Fruit fly (Drosophila melanogaster) whole organism, embryonic: ENCODE measurements around the gene gammaTub37C.
A peak's percentile ranks its signal among the peaks of the same experiment; 100 is the strongest.

ENCODE experiments used
- Adf1 ChIP-seq: fragments of 200-800 bp; sonication (Bioruptor generic); IDR thresholded peaks from 2 replicates; pipeline ENCODE4 v1.3.6; 2022; ENCODE audit warnings: missing biosample characterization, missing genetic modification characterization
- Aef1 ChIP-seq: fragments of 200-800 bp; sonication (Bioruptor generic); IDR thresholded peaks from 3 replicates; pipeline ENCODE4 v1.3.6; 2022; ENCODE audit warnings: missing biosample characterization, missing genetic modification characterization
- CG10321 ChIP-seq: fragments of 200-800 bp; sonication (Bioruptor generic); IDR thresholded peaks from 2 replicates; pipeline ENCODE4 v1.3.6; 2022; ENCODE audit warnings: missing biosample characterization, missing genetic modification characterization
- CG11560 ChIP-seq: fragments of 200-800 bp; sonication (Bioruptor generic); IDR thresholded peaks from 3 replicates; pipeline ENCODE4 v1.3.6; 2022; ENCODE audit warnings: missing biosample characterization, missing genetic modification characterization
- CG11696 ChIP-seq: fragments of 200-800 bp; sonication (Bioruptor generic); IDR thresholded peaks from 2 replicates; pipeline ENCODE4 v1.3.6; 2022; ENCODE audit warnings: missing biosample characterization, missing genetic modification characterization
- CG12236 ChIP-seq: fragments of 200-800 bp; sonication (Bioruptor generic); optimal IDR thresholded peaks from 2 replicates; lab custom pipeline; 2016; ENCODE audit warnings: missing biosample characterization, missing genetic modification characterization
- CG14710 ChIP-seq: fragments of 200-800 bp; sonication (Bioruptor generic); optimal IDR thresholded peaks from 3 replicates; lab custom pipeline; 2019; ENCODE audit warnings: missing biosample characterization, mild to moderate bottlenecking, missing genetic modification characterization, moderate library complexity
- CG15696 ChIP-seq: fragments of 200-800 bp; sonication (Bioruptor generic); optimal IDR thresholded peaks from 2 replicates; lab custom pipeline; 2019; ENCODE audit warnings: missing biosample characterization, mild to moderate bottlenecking, missing genetic modification characterization, moderate library complexity
- CG17328 ChIP-seq: fragments of 200-800 bp; sonication (Bioruptor generic); IDR thresholded peaks from 2 replicates; pipeline ENCODE4 v1.3.6; 2022; ENCODE audit warnings: missing biosample characterization, missing genetic modification characterization
- CG33213 ChIP-seq: fragments of 200-800 bp; sonication (Bioruptor generic); optimal IDR thresholded peaks from 3 replicates; lab custom pipeline; 2016; ENCODE audit warnings: missing biosample characterization, missing genetic modification characterization
- CG3407 ChIP-seq: fragments of 200-800 bp; sonication (Bioruptor generic); optimal IDR thresholded peaks from 2 replicates; lab custom pipeline; 2018; ENCODE audit warnings: missing biosample characterization, mild to moderate bottlenecking, missing genetic modification characterization
- CG42726 ChIP-seq: fragments of 200-800 bp; sonication (Bioruptor generic); IDR thresholded peaks from 2 replicates; pipeline ENCODE4 v1.3.6; 2022; ENCODE audit warnings: missing biosample characterization, missing genetic modification characterization; ENCODE audit not compliant: partially characterized antibody
- CG4730 ChIP-seq: fragments of 200-800 bp; sonication (Bioruptor generic); IDR thresholded peaks from 2 replicates; pipeline ENCODE4 v1.3.6; 2022; ENCODE audit warnings: missing biosample characterization, missing genetic modification characterization
- CG6689 ChIP-seq: fragments of 200-800 bp; sonication (Bioruptor generic); IDR thresholded peaks from 2 replicates; pipeline ENCODE4 v1.3.6; 2022; ENCODE audit warnings: missing biosample characterization, missing genetic modification characterization
- CG9609 ChIP-seq: fragments of 200-800 bp; sonication (Bioruptor generic); optimal IDR thresholded peaks from 3 replicates; lab custom pipeline; 2016; ENCODE audit warnings: missing biosample characterization, missing genetic modification characterization
- Camta ChIP-seq: fragments of 200-800 bp; sonication (Bioruptor generic); optimal IDR thresholded peaks from 2 replicates; lab custom pipeline; 2016; ENCODE audit warnings: missing biosample characterization, missing genetic modification characterization
- CrebB ChIP-seq: fragments of 200-800 bp; sonication (Bioruptor generic); optimal IDR thresholded peaks from 3 replicates; lab custom pipeline; 2018; ENCODE audit warnings: missing biosample characterization, mild to moderate bottlenecking, missing genetic modification characterization
- Fer1 ChIP-seq: fragments of 200-800 bp; sonication (Bioruptor generic); optimal IDR thresholded peaks from 2 replicates; lab custom pipeline; 2017; ENCODE audit warnings: missing biosample characterization, mild to moderate bottlenecking, missing genetic modification characterization
- HLH54F ChIP-seq: fragments of 200-800 bp; sonication (Bioruptor generic); optimal IDR thresholded peaks from 3 replicates; lab custom pipeline; 2016; ENCODE audit warnings: missing biosample characterization, missing genetic modification characterization
- HLHmδ ChIP-seq: fragments of 200-800 bp; sonication (Bioruptor generic); optimal IDR thresholded peaks from 2 replicates; lab custom pipeline; 2018; ENCODE audit warnings: missing biosample characterization, mild to moderate bottlenecking, missing genetic modification characterization, moderate library complexity
- Hey ChIP-seq: fragments of 200-800 bp; sonication (Bioruptor generic); optimal IDR thresholded peaks from 3 replicates; lab custom pipeline; 2018; ENCODE audit warnings: missing biosample characterization, mild to moderate bottlenecking, missing genetic modification characterization
- Meics ChIP-seq: fragments of 200-800 bp; sonication (Bioruptor generic); optimal IDR thresholded peaks from 2 replicates; lab custom pipeline; 2017; ENCODE audit warnings: missing biosample characterization, mild to moderate bottlenecking, missing genetic modification characterization
- NFAT ChIP-seq: fragments of 200-800 bp; sonication (Bioruptor generic); IDR thresholded peaks from 2 replicates; pipeline ENCODE4 v1.3.6; 2022; ENCODE audit warnings: missing biosample characterization, missing genetic modification characterization
- NfI ChIP-seq: fragments of 200-800 bp; sonication (Bioruptor generic); optimal IDR thresholded peaks from 3 replicates; lab custom pipeline; 2018; ENCODE audit warnings: missing biosample characterization, mild to moderate bottlenecking, missing genetic modification characterization, moderate library complexity
- Ravus ChIP-seq: fragments of 200-800 bp; sonication (Bioruptor generic); IDR thresholded peaks from 2 replicates; pipeline ENCODE4 v1.3.6; 2022; ENCODE audit warnings: missing biosample characterization, missing genetic modification characterization
- Ssrp ChIP-seq: fragments of 200-800 bp; sonication (Bioruptor generic); optimal IDR thresholded peaks from 2 replicates; lab custom pipeline; 2018; ENCODE audit warnings: missing biosample characterization, mild to moderate bottlenecking, missing genetic modification characterization, moderate library complexity
- Vsx1 ChIP-seq: fragments of 200-800 bp; sonication (Bioruptor generic); optimal IDR thresholded peaks from 2 replicates; lab custom pipeline; 2017; ENCODE audit warnings: missing biosample characterization, mild to moderate bottlenecking, missing genetic modification characterization, missing genetic modification reagents
- ac ChIP-seq: fragments of 200-800 bp; sonication (Bioruptor generic); optimal IDR thresholded peaks from 3 replicates; lab custom pipeline; 2017; ENCODE audit warnings: missing biosample characterization, mild to moderate bottlenecking, missing genetic modification characterization
- ash1 ChIP-seq: fragments of 200-800 bp; sonication (Bioruptor generic); optimal IDR thresholded peaks from 2 replicates; lab custom pipeline; 2018; ENCODE audit warnings: missing biosample characterization, mild to moderate bottlenecking, missing genetic modification characterization
- bsh ChIP-seq, 2 experiments: fragments of 200-800 bp; sonication (Bioruptor generic); optimal IDR thresholded peaks; 2 replicates each; lab custom pipeline; 2017 to 2018; ENCODE audit warnings: mild to moderate bottlenecking in 2 of 2, missing biosample characterization in 2 of 2, missing genetic modification characterization in 2 of 2, moderate library complexity in 1 of 2
- chinmo ChIP-seq: fragments of 200-800 bp; sonication (Bioruptor generic); IDR thresholded peaks from 4 replicates; pipeline ENCODE4 v1.3.6; 2022; ENCODE audit warnings: missing biosample characterization, missing genetic modification characterization; ENCODE audit not compliant: partially characterized antibody
- croc ChIP-seq: fragments of 200-800 bp; sonication (Bioruptor generic); conservative IDR thresholded peaks from 3 replicates; pipeline ENCODE4 v1.3.6; 2022; ENCODE audit warnings: missing biosample characterization, missing genetic modification characterization
- emc ChIP-seq: fragments of 200-800 bp; sonication (Bioruptor generic); optimal IDR thresholded peaks from 2 replicates; lab custom pipeline; 2016; ENCODE audit warnings: missing biosample characterization, missing genetic modification characterization
- fd3F ChIP-seq: fragments of 200-800 bp; sonication (Bioruptor generic); optimal IDR thresholded peaks from 2 replicates; lab custom pipeline; 2018; ENCODE audit warnings: missing biosample characterization, mild to moderate bottlenecking, missing genetic modification characterization, moderate library complexity
- grn ChIP-seq: fragments of 200-800 bp; sonication (Bioruptor generic); optimal IDR thresholded peaks from 3 replicates; lab custom pipeline; 2017; ENCODE audit warnings: missing biosample characterization, missing genetic modification characterization
- ham ChIP-seq: fragments of 200-800 bp; sonication (Bioruptor generic); IDR thresholded peaks from 2 replicates; pipeline ENCODE4 v1.3.6; 2022; ENCODE audit warnings: missing biosample characterization, missing genetic modification characterization
- kni ChIP-seq: fragments of 200-800 bp; sonication (Bioruptor generic); optimal IDR thresholded peaks from 3 replicates; lab custom pipeline; 2017; ENCODE audit warnings: mild to moderate bottlenecking, missing biosample characterization, missing genetic modification reagents, missing genetic modification characterization
- knrl ChIP-seq: fragments of 200-800 bp; sonication (Bioruptor generic); IDR thresholded peaks from 3 replicates; pipeline ENCODE4 v1.3.6; 2022; ENCODE audit warnings: missing biosample characterization, missing genetic modification characterization; ENCODE audit not compliant: partially characterized antibody
- lmd ChIP-seq: fragments of 200-800 bp; sonication (Bioruptor generic); IDR thresholded peaks from 2 replicates; pipeline ENCODE4 v1.3.6; 2022; ENCODE audit warnings: missing biosample characterization, missing genetic modification characterization
- luna ChIP-seq: fragments of 200-800 bp; sonication (Bioruptor generic); optimal IDR thresholded peaks from 2 replicates; lab custom pipeline; 2016; ENCODE audit warnings: missing biosample characterization, missing genetic modification characterization
- nerfin-2 ChIP-seq: fragments of 200-800 bp; sonication (Bioruptor generic); IDR thresholded peaks from 2 replicates; pipeline ENCODE4 v1.3.6; 2022; ENCODE audit warnings: missing biosample characterization, missing genetic modification characterization; ENCODE audit not compliant: partially characterized antibody
- pan ChIP-seq, 4 experiments: fragments of >200 bp in 3 of 4; fragments of 200-800 bp in 1 of 4; sonication (Bioruptor generic) in 1 of 4; optimal IDR thresholded peaks in 3 of 4; IDR thresholded peaks in 1 of 4; 2 replicates each; pipeline versions ENCODE4 v1.3.6 to Lab custom; 2017 to 2022; ENCODE audit warnings: missing biosample characterization in 2 of 4, missing genetic modification characterization in 2 of 4, mixed read lengths in 1 of 4
- slbo ChIP-seq: fragments of 200-800 bp; sonication (Bioruptor generic); IDR thresholded peaks from 2 replicates; pipeline ENCODE4 v1.3.6; 2022; ENCODE audit warnings: missing biosample characterization, missing genetic modification characterization
- sqz ChIP-seq: fragments of 200-800 bp; sonication (Bioruptor generic); optimal IDR thresholded peaks from 3 replicates; lab custom pipeline; 2018; ENCODE audit warnings: missing biosample characterization, mild to moderate bottlenecking, missing genetic modification characterization
- ssp ChIP-seq: fragments of 200-800 bp; sonication (Bioruptor generic); IDR thresholded peaks from 2 replicates; pipeline ENCODE4 v1.3.6; 2022; ENCODE audit warnings: missing biosample characterization, missing genetic modification characterization
- unc-4 ChIP-seq: fragments of 200-800 bp; sonication (Bioruptor generic); IDR thresholded peaks from 2 replicates; pipeline ENCODE4 v1.3.6; 2022; ENCODE audit warnings: missing biosample characterization, missing genetic modification characterization; ENCODE audit not compliant: partially characterized antibody
- usp ChIP-seq: fragments of >200 bp; optimal IDR thresholded peaks from 2 replicates; lab custom pipeline; 2017; ENCODE audit warnings: missing biosample characterization, missing genetic modification characterization
- vfl ChIP-seq: fragments of 200-800 bp; sonication (Bioruptor generic); optimal IDR thresholded peaks from 2 replicates; lab custom pipeline; 2016; ENCODE audit warnings: missing biosample characterization, missing genetic modification characterization
- vvl ChIP-seq: fragments of 200-800 bp; sonication (Bioruptor generic); IDR thresholded peaks from 2 replicates; pipeline ENCODE4 v1.3.6; 2022; ENCODE audit warnings: missing biosample characterization, missing genetic modification characterization

The gammaTub37C gene

dm6 chr2L:19134814-19135523 is 50.6 kb downstream of the gammaTub37C start, which contains the start of gene Polr1D (continued):
- TF ChIP-seq pan (optimal IDR thresholded peaks at IDR 0.05; lab: Kevin White, UChicago) (no peak), pan (GFP tag; optimal IDR thresholded peaks at IDR 0.05 in 1 of 2, IDR thresholded peaks at IDR 0.05 in 1 of 2) (no peak), ham (no peak), HLHmδ (GFP tag; lab: Kevin White, UChicago) (peak; percentile 93), vfl (no peak), Camta (GFP tag; lab: Kevin White, UChicago) (no peak), ash1 (GFP tag; lab: Kevin White, UChicago) (peak; percentile 66), CG33213 (no peak), chinmo (peak; percentile 99), unc-4 (0 out of 2 replicates have a peak, but pooled peaks have one; percentile 26), Hey (tag; lab: Kevin White, UChicago) (peak; percentile 42), Aef1 (GFP tag; lab: Robert Waterston, UW) (no peak), NFAT (GFP tag; lab: Robert Waterston, UW) (no peak), bsh (GFP tag; optimal IDR thresholded peaks at IDR 0.05; lab: Kevin White, UChicago) (peak in 1 of 2 experiments; percentile 5), CG12236 (GFP tag; lab: Kevin White, UChicago) (no peak), CG9609 (GFP tag; lab: Kevin White, UChicago) (no peak), slbo (GFP tag; lab: Robert Waterston, UW) (peak; percentile 25), knrl (GFP tag; lab: Robert Waterston, UW) (no peak), kni (GFP tag; lab: Kevin White, UChicago) (peak; percentile 92), CG6689 (GFP tag; lab: Robert Waterston, UW) (no peak), CG42726 (GFP tag; lab: Robert Waterston, UW) (no peak), Meics (no peak), Fer1 (no peak), CG11560 (tag; lab: Robert Waterston, UW) (no peak), CG14710 (no peak), nerfin-2 (no peak; the same call in 1 of the 2 replicates), NfI (GFP tag; lab: Kevin White, UChicago) (no peak), ssp (no peak), luna (GFP tag; lab: Kevin White, UChicago) (no peak), usp (GFP tag; lab: Kevin White, UChicago) (no peak), grn (GFP tag; lab: Kevin White, UChicago) (no peak), CG15696 (tag; lab: Kevin White, UChicago) (no peak), lmd (no peak), Ravus (GFP tag; lab: Robert Waterston, UW) (no peak), Adf1 (GFP tag; lab: Robert Waterston, UW) (peak; percentile 54), emc (GFP tag; lab: Kevin White, UChicago) (no peak), fd3F (GFP tag; lab: Kevin White, UChicago) (no peak), CG11696 (GFP tag; lab: Robert Waterston, UW) (0 out of 2 replicates have a peak, but pooled peaks have one; percentile 17), Ssrp (tag; lab: Kevin White, UChicago) (no peak), CG10321 (no peak), CrebB (tag; lab: Kevin White, UChicago) (no peak), vvl (GFP tag; lab: Robert Waterston, UW) (peak; percentile 57; the same call in 1 of the 2 replicates), CG4730 (no peak), croc (GFP tag; lab: Robert Waterston, UW) (no peak), Vsx1 (no peak), CG17328 (GFP tag; lab: Robert Waterston, UW) (no peak), ac (no peak), HLH54F (no peak), sqz (peak; percentile 40), CG3407 (GFP tag; lab: Kevin White, UChicago) (no peak)
